Worm (Caenorhabditis elegans) whole organism, early embryonic: ENCODE data around the gene tag-322.

Source experiments
- B0310.2 ChIP-seq: sonication (generic microtip); optimal IDR thresholded peaks from 2 replicates; lab custom pipeline; 2016; ENCODE audit warnings: mild to moderate bottlenecking, missing genetic modification characterization, missing compliant biosample characterization
- F13C5.2 ChIP-seq: sonication (generic microtip); optimal IDR thresholded peaks from 2 replicates; lab custom pipeline; 2017; ENCODE audit warnings: mild to moderate bottlenecking, missing genetic modification characterization, inconsistent platforms, missing compliant biosample characterization
- aly-1 ChIP-seq: sonication (generic microtip); optimal IDR thresholded peaks from 2 replicates; lab custom pipeline; 2016; ENCODE audit warnings: missing genetic modification characterization, missing compliant biosample characterization
- ama-1 ChIP-seq: fragments of 150-350 bp; optimal IDR thresholded peaks from 2 replicates; lab custom pipeline; 2014
- ceh-13 ChIP-seq: fragments of 200-800 bp; sonication (Bioruptor generic); optimal IDR thresholded peaks from 2 replicates; lab custom pipeline; 2018; ENCODE audit warnings: mild to moderate bottlenecking, missing genetic modification characterization, missing compliant biosample characterization
- ceh-36 ChIP-seq: sonication (generic microtip); optimal IDR thresholded peaks from 2 replicates; lab custom pipeline; 2016; ENCODE audit warnings: missing genetic modification characterization, inconsistent platforms, missing compliant biosample characterization
- ets-7 ChIP-seq: sonication (generic microtip); optimal IDR thresholded peaks from 2 replicates; lab custom pipeline; 2016; ENCODE audit warnings: missing genotype, missing genetic modification characterization, missing compliant biosample characterization
- flt-1 ChIP-seq: fragments of 200-800 bp; sonication (Bioruptor generic); IDR thresholded peaks from 2 replicates; pipeline ENCODE4 v1.3.6; 2022; ENCODE audit warnings: missing genetic modification characterization, missing compliant biosample characterization
- hmbx-1 ChIP-seq: sonication (generic microtip); optimal IDR thresholded peaks from 2 replicates; lab custom pipeline; 2016; ENCODE audit warnings: mild to moderate bottlenecking, missing genetic modification characterization, missing compliant biosample characterization
- hmg-4 ChIP-seq: fragments of 200-800 bp; sonication (Bioruptor generic); optimal IDR thresholded peaks from 2 replicates; lab custom pipeline; 2018; ENCODE audit warnings: mild to moderate bottlenecking, missing genetic modification characterization, missing compliant biosample characterization
- hnd-1 ChIP-seq: sonication (generic microtip); optimal IDR thresholded peaks from 2 replicates; lab custom pipeline; 2016; ENCODE audit warnings: missing genetic modification characterization, missing compliant biosample characterization
- pes-1 ChIP-seq: fragments of 200-800 bp; sonication (Bioruptor generic); IDR thresholded peaks from 2 replicates; pipeline ENCODE4 v1.3.6; 2022; ENCODE audit warnings: missing genetic modification reagents, missing genetic modification characterization, missing compliant biosample characterization
- scrt-1 ChIP-seq: fragments of 200-800 bp; sonication (Bioruptor generic); IDR thresholded peaks from 2 replicates; pipeline ENCODE4 v1.3.6; 2022; ENCODE audit warnings: missing genetic modification characterization, missing compliant biosample characterization
- sea-1 ChIP-seq: fragments of 200-800 bp; sonication (Bioruptor generic); conservative IDR thresholded peaks from 2 replicates; pipeline ENCODE4 v1.3.6; 2022; ENCODE audit warnings: missing genetic modification characterization, missing compliant biosample characterization
- tbx-11 ChIP-seq: fragments of 200-800 bp; sonication (Bioruptor generic); IDR thresholded peaks from 2 replicates; pipeline ENCODE4 v1.3.6; 2022; ENCODE audit warnings: missing genetic modification characterization, missing compliant biosample characterization
- tbx-37 ChIP-seq: fragments of 200-800 bp; sonication (Bioruptor generic); conservative IDR thresholded peaks from 2 replicates; pipeline ENCODE4 v1.3.6; 2022; ENCODE audit warnings: missing genetic modification reagents, missing genetic modification characterization, missing compliant biosample characterization
- tra-4 ChIP-seq: sonication (generic microtip); optimal IDR thresholded peaks from 2 replicates; lab custom pipeline; 2017; ENCODE audit warnings: missing genetic modification characterization, missing compliant biosample characterization

The tag-322 gene

DNA sequence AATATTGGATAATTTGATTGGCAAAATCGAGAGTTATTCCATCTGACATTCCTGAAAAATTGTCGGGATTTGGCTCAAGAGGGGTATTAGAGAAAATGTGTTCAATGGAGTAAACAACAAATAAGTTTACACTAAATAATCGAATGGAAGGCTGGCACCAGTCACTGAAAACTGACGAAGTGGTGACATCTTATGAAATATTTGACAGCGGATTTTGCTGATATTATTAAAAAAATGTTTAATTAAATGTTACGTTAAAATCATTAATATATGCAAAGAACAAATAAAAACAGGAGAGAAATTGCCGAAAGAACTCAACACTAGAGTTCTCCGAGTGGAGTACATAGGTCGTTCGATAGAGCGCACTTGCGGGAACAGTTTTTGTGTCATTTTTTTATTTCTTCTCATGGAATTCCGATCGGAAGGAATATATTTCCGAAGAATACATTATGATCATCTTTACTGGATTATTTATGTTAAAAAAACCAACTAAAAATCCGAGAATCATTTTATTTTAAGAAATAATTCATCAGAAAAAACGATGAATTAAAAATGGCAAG lies at the start of gene tag-322:
TSS of gene tag-322 (minus strand) at position 51 of the 560 bp plus-strand sequence.
- TF ChIP-seq tra-4 (tag; lab: Kevin White, UChicago) (no peak), flt-1 (GFP tag; lab: Robert Waterston, UW) (no peak), B0310.2 (tag; lab: Kevin White, UChicago) (no peak), scrt-1 (GFP tag; lab: Robert Waterston, UW) (no peak), aly-1 (tag; lab: Kevin White, UChicago) (no peak), tbx-37 (GFP tag; lab: Robert Waterston, UW) (no peak), hmg-4 (GFP tag; lab: Kevin White, UChicago) (no peak), hmbx-1 (tag; lab: Kevin White, UChicago) (no peak), F13C5.2 (tag; lab: Kevin White, UChicago) (no peak), ceh-13 (GFP tag; lab: Kevin White, UChicago) (no peak), tbx-11 (GFP tag; lab: Robert Waterston, UW) (no peak), ceh-36 (no peak)

DNA sequence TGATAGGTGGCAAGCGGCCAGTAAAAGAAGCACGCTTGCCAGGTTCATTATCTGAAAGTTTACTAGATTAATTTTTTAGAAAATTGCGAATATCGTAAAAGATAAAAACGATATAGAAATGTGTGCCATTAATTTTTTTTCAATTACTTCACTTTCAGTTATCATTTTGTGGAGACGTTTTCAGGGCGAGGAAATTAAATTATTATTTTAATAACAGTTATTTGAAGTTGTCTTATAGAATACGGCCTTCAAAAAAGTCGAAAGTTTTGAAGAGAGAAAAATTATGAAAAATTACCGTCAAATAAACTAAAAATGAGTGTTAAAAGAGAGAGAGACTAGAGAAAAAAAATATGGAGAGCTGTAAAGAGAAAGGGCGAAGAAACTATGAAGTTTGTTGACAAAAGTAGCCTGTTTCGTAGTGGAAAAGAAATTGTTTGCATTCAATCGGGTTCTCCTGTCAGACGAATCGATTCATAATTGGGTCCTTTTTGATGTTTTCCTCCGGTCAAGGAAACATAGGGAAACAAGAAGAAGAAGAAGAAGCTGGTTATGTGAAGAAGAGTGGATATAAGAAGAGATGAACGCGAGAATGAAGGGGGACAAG lies 49.4 kb upstream of the tag-322 start, which contains the start of gene erp-44.2:
TSS of gene erp-44.2 (minus strand) at position 51 of the 604 bp plus-strand sequence.
- TF ChIP-seq hmbx-1 (tag; lab: Kevin White, UChicago) (no peak), sea-1 (GFP tag; lab: Robert Waterston, UW) (no peak), aly-1 (tag; lab: Kevin White, UChicago) (no peak), tra-4 (tag; lab: Kevin White, UChicago) (no peak), pes-1 (GFP tag; lab: Robert Waterston, UW) (no peak), flt-1 (GFP tag; lab: Robert Waterston, UW) (no peak), ceh-13 (GFP tag; lab: Kevin White, UChicago) (no peak), F13C5.2 (tag; lab: Kevin White, UChicago) (no peak), hmg-4 (GFP tag; lab: Kevin White, UChicago) (no peak), ceh-36 (no peak), B0310.2 (tag; lab: Kevin White, UChicago) (no peak), tbx-11 (GFP tag; lab: Robert Waterston, UW) (no peak), ama-1 (lab: Kevin White, UChicago) (no peak), ets-7 (tag; lab: Kevin White, UChicago) (no peak), hnd-1 (tag; lab: Kevin White, UChicago) (no peak), scrt-1 (GFP tag; lab: Robert Waterston, UW) (no peak), tbx-37 (GFP tag; lab: Robert Waterston, UW) (no peak)

DNA sequence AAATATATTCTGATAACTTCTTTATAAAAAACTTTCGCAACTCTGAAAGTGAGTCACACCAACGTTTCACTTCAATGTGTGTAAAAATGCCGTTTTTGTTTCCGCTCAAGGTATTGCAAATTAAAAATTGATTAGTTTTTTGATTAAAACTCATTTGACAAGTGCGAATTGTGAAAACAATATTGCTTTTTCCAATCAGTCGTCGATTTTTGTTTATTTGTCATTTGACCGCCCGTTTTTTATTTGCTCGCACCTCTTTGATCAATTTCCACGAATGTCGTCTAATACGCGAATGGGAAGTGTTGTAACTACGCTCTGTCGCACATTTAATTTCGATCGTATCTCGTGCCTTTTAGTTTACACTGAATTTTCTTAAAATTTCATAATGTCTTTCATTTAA lies 44.8 kb upstream of the tag-322 start, which contains the start of gene mvb-12:
TSS of gene mvb-12 (plus strand) at position 375 of the 400 bp plus-strand sequence.
- TF ChIP-seq scrt-1 (GFP tag; lab: Robert Waterston, UW) (no peak), ama-1 (lab: Kevin White, UChicago) (no peak), ceh-36 (no peak), tbx-11 (GFP tag; lab: Robert Waterston, UW) (no peak), hmbx-1 (tag; lab: Kevin White, UChicago) (no peak)

DNA sequence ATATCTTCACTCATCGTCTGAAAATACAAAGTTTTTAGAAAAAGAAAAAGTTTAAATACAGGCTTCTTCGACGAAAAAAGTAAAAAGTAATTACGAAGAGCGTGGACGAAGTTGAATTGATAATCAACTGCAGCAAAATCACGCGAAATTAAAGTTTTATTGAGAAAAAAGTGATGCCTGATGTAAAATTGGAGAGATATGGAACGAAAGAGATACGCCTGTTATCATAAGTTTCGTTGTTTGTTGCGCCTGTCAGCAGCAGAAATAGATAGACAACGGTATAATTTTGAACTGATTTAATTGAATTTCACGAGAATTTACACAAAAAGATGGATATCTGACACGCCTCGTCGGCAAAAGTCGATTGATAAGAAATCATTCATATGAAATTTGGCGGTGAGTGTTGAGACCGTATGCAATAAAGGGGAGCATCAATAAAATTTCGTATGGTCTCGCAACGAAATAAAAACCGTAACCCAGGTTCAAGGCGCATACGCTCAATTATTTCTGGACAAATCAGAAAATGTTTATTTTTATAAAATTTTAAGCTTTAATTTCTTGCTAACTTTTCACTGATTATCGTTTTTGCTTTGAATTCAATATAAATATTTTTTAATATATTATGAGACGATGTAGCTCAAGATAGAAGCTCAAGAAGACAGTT lies 44.1 kb upstream of the tag-322 start, which contains the start of gene C06A6.4:
TSS of gene C06A6.4 (minus strand) at position 24 of the 664 bp plus-strand sequence.
- no peak for TF ChIP-seq hmg-4 (GFP tag; lab: Kevin White, UChicago)
- no peak for TF ChIP-seq B0310.2 (tag; lab: Kevin White, UChicago)
- no peak for TF ChIP-seq pes-1 (GFP tag; lab: Robert Waterston, UW)
- TF ChIP-seq ama-1 (lab: Kevin White, UChicago), result no peak
- TF ChIP-seq hmbx-1 (tag; lab: Kevin White, UChicago), result no peak
- TF ChIP-seq sea-1 (GFP tag; lab: Robert Waterston, UW), result no peak
- no peak for TF ChIP-seq scrt-1 (GFP tag; lab: Robert Waterston, UW)
- no peak for TF ChIP-seq aly-1 (tag; lab: Kevin White, UChicago)
- no peak for TF ChIP-seq ceh-36

- TF ChIP-seq hmg-4 (GFP tag; lab: Kevin White, UChicago) (no peak), tbx-11 (GFP tag; lab: Robert Waterston, UW) (no peak), ets-7 (tag; lab: Kevin White, UChicago) (no peak), ceh-13 (GFP tag; lab: Kevin White, UChicago) (no peak), F13C5.2 (tag; lab: Kevin White, UChicago) (no peak), tbx-37 (GFP tag; lab: Robert Waterston, UW) (no peak), scrt-1 (GFP tag; lab: Robert Waterston, UW) (no peak), hnd-1 (tag; lab: Kevin White, UChicago) (no peak), hmbx-1 (tag; lab: Kevin White, UChicago) (no peak), sea-1 (GFP tag; lab: Robert Waterston, UW) (no peak), ceh-36 (no peak), B0310.2 (tag; lab: Kevin White, UChicago) (no peak), aly-1 (tag; lab: Kevin White, UChicago) (no peak), tra-4 (tag; lab: Kevin White, UChicago) (no peak), pes-1 (GFP tag; lab: Robert Waterston, UW) (no peak), ama-1 (lab: Kevin White, UChicago) (no peak), flt-1 (GFP tag; lab: Robert Waterston, UW) (no peak)
These were observed 39.3 kb upstream of the tag-322 start for ce11 chrIV:7824649-7825048.

ce11 chrIV:7822524-7822923 lies 37.2 kb upstream of the tag-322 start, which contains the start of gene T14A8.2:
TSS of gene T14A8.2 (minus strand) at chrIV:7822624.
- TF ChIP-seq F13C5.2 (tag; lab: Kevin White, UChicago), result no peak
- no peak for TF ChIP-seq hmg-4 (GFP tag; lab: Kevin White, UChicago)
- TF ChIP-seq ceh-13 (GFP tag; lab: Kevin White, UChicago), result no peak
- no peak for TF ChIP-seq ets-7 (tag; lab: Kevin White, UChicago)
- TF ChIP-seq ceh-36, result no peak
- TF ChIP-seq aly-1 (tag; lab: Kevin White, UChicago), result no peak
- no peak for TF ChIP-seq sea-1 (GFP tag; lab: Robert Waterston, UW)
- TF ChIP-seq flt-1 (GFP tag; lab: Robert Waterston, UW), result no peak
- no peak for TF ChIP-seq hmbx-1 (tag; lab: Kevin White, UChicago)
- TF ChIP-seq tra-4 (tag; lab: Kevin White, UChicago), result no peak
- TF ChIP-seq ama-1 (lab: Kevin White, UChicago), result no peak
- no peak for TF ChIP-seq hnd-1 (tag; lab: Kevin White, UChicago)
